Fruit fly (Drosophila melanogaster): ENCODE results near the gene AdoR.
A peak's percentile ranks its signal among the peaks of the same experiment; 100 is the strongest.

The AdoR gene

dm6 chr3R:30195606-30196049 lies 46.2 kb upstream of the AdoR start (continued):
- TF ChIP-seq disco-r (GFP tag; optimal IDR thresholded peaks at IDR 0.05) (no peak), CG4617 (GFP tag; optimal IDR thresholded peaks at IDR 0.05; ENCODE audit: borderline replicate concordance) (no peak), zf30C (GFP tag; optimal IDR thresholded peaks at IDR 0.05) (no peak), Hey (tag; optimal IDR thresholded peaks at IDR 0.05) (peak; percentile 99), CG7271 (tag; optimal IDR thresholded peaks at IDR 0.05) (no peak), kni (GFP tag; optimal IDR thresholded peaks at IDR 0.05) (no peak), Dfd (GFP tag; optimal IDR thresholded peaks at IDR 0.05) (no peak), so (GFP tag; IDR thresholded peaks at IDR 0.05) (no peak), Lhr (GFP tag; optimal IDR thresholded peaks at IDR 0.05) (peak; percentile 20), Dip3 (GFP tag; optimal IDR thresholded peaks at IDR 0.05) (peak; percentile 14), CG9817 (tag; optimal IDR thresholded peaks at IDR 0.05) (peak; percentile 46), br (optimal IDR thresholded peaks at IDR 0.05) (no peak), Ptx1 (GFP tag; IDR thresholded peaks at IDR 0.05) (peak; percentile 70), CG10209 (GFP tag; optimal IDR thresholded peaks at IDR 0.05) (no peak), rib (GFP tag; IDR thresholded peaks at IDR 0.05) (peak; percentile 80; the same call in 1 of the 2 replicates), CG3407 (GFP tag; optimal IDR thresholded peaks at IDR 0.05) (no peak), CG10431 (GFP tag; optimal IDR thresholded peaks at IDR 0.05) (no peak), CG9609 (GFP tag; optimal IDR thresholded peaks at IDR 0.05) (peak; percentile 13), Ssrp (tag; optimal IDR thresholded peaks at IDR 0.05) (no peak), HLH3B (GFP tag; IDR thresholded peaks at IDR 0.05) (no peak), MBD-R2 (GFP tag; IDR thresholded peaks at IDR 0.05) (peak; percentile 66), CG4404 (GFP tag; IDR thresholded peaks at IDR 0.05) (no peak), CG2199 (GFP tag; IDR thresholded peaks at IDR 0.05) (no peak), croc (GFP tag; conservative IDR thresholded peaks at IDR 0.05) (no peak), CG17385 (GFP tag; optimal IDR thresholded peaks at IDR 0.05) (no peak), ttk (GFP tag; IDR thresholded peaks at IDR 0.05) (0 out of 2 replicates have a peak, but pooled peaks have one; percentile 20), CG6689 (GFP tag; IDR thresholded peaks at IDR 0.05) (no peak), D (optimal IDR thresholded peaks at IDR 0.05) (no peak), D (GFP tag; optimal IDR thresholded peaks at IDR 0.05) (no peak), Poxn (GFP tag; IDR thresholded peaks at IDR 0.05) (no peak), CG8924 (tag; optimal IDR thresholded peaks at IDR 0.05) (no peak), inv (GFP tag; IDR thresholded peaks at IDR 0.05; ENCODE audit: partially characterized antibody) (no peak), CG31224 (GFP tag; IDR thresholded peaks at IDR 0.05) (peak; percentile 47; the same call in 1 of the 2 replicates), bbx (GFP tag; IDR thresholded peaks at IDR 0.05; ENCODE audit: partially characterized antibody) (no peak), bsh (GFP tag; optimal IDR thresholded peaks at IDR 0.05) (peak in 1 of 2 experiments; percentile 15), CG14014 (GFP tag; IDR thresholded peaks at IDR 0.05) (no peak), CG1529 (GFP tag; optimal IDR thresholded peaks at IDR 0.05) (no peak), Taf1 (GFP tag; IDR thresholded peaks at IDR 0.05) (peak; percentile 21; the same call in 1 of the 2 replicates), mam (GFP tag; optimal IDR thresholded peaks at IDR 0.05) (no peak), Dref (GFP tag; IDR thresholded peaks at IDR 0.05) (peak; percentile 28; the same call in 1 of the 2 replicates), C15 (GFP tag; IDR thresholded peaks at IDR 0.05) (no peak), gfzf (GFP tag; optimal IDR thresholded peaks at IDR 0.05) (peak; percentile 33), toy (GFP tag; IDR thresholded peaks at IDR 0.05) (0 out of 2 replicates have a peak, but pooled peaks have one; percentile 27), ewg (GFP tag; optimal IDR thresholded peaks at IDR 0.05) (no peak), Abd-B (GFP tag; optimal IDR thresholded peaks at IDR 0.05) (no peak), schlank (tag; optimal IDR thresholded peaks at IDR 0.05) (peak; percentile 36), mld (GFP tag; IDR thresholded peaks at IDR 0.05; ENCODE audit: partially characterized antibody) (no peak), gce (GFP tag; IDR thresholded peaks at IDR 0.05) (0 out of 3 replicates have a peak, but pooled peaks have one; percentile 46), oc (tag; optimal IDR thresholded peaks at IDR 0.05) (no peak), CG12659 (GFP tag; optimal IDR thresholded peaks at IDR 0.05) (peak; percentile 47), pho (GFP tag; optimal IDR thresholded peaks at IDR 0.05) (peak; percentile 48)

Measured in whole organism, embryonic.